Worm (Caenorhabditis elegans) whole organism, L2 larva: Measurements from ENCODE around the gene cav-2.
A peak's percentile ranks its signal among the peaks of the same experiment; 100 is the strongest.

ENCODE experiments used
- C34F6.9 ChIP-seq: fragments of 150-350 bp; optimal IDR thresholded peaks from 2 replicates; lab custom pipeline; 2014; ENCODE audit warnings: missing biosample characterization, missing genetic modification characterization
- F13H6.1 ChIP-seq: sonication (generic microtip); optimal IDR thresholded peaks from 2 replicates; lab custom pipeline; 2016; ENCODE audit warnings: missing genetic modification characterization, missing compliant biosample characterization
- Y55F3AM.14 ChIP-seq: fragments of 200-800 bp; sonication (Bioruptor generic); optimal IDR thresholded peaks from 2 replicates; lab custom pipeline; 2018; ENCODE audit warnings: mild to moderate bottlenecking, missing genetic modification characterization, missing compliant biosample characterization
- ZK546.5 ChIP-seq: sonication (generic microtip); optimal IDR thresholded peaks from 2 replicates; lab custom pipeline; 2017; ENCODE audit warnings: missing biosample characterization, missing genetic modification characterization
- alr-1 ChIP-seq: fragments of 150-350 bp; optimal IDR thresholded peaks from 2 replicates; lab custom pipeline; 2014; ENCODE audit warnings: missing biosample characterization, missing genetic modification characterization
- aly-2 ChIP-seq: fragments of 150-350 bp; optimal IDR thresholded peaks from 2 replicates; lab custom pipeline; 2014; ENCODE audit warnings: missing biosample characterization, missing genetic modification characterization
- ama-1 ChIP-seq: fragments of 150-350 bp; optimal IDR thresholded peaks from 2 replicates; lab custom pipeline; 2018; ENCODE audit warnings: inconsistent platforms
- blmp-1 ChIP-seq: sonication (generic microtip); optimal IDR thresholded peaks from 2 replicates; lab custom pipeline; 2017; ENCODE audit warnings: missing genetic modification characterization, mild to moderate bottlenecking, missing compliant biosample characterization, antibody characterized with exemption, moderate library complexity; ENCODE audit not compliant: insufficient read depth
- ceh-16 ChIP-seq: fragments of 150-350 bp; optimal IDR thresholded peaks from 2 replicates; lab custom pipeline; 2014; ENCODE audit warnings: missing biosample characterization, missing genetic modification characterization
- ceh-82 ChIP-seq: fragments of 150-350 bp; optimal IDR thresholded peaks from 2 replicates; lab custom pipeline; 2014; ENCODE audit warnings: missing biosample characterization, missing genetic modification characterization
- crh-2 ChIP-seq: sonication (generic microtip); optimal IDR thresholded peaks from 2 replicates; lab custom pipeline; 2017; ENCODE audit warnings: missing biosample characterization, missing genetic modification characterization
- dmd-4 ChIP-seq: sonication (generic microtip); optimal IDR thresholded peaks from 2 replicates; lab custom pipeline; 2017; ENCODE audit warnings: missing biosample characterization, missing genetic modification characterization
- elt-1 ChIP-seq: fragments of 150-350 bp; optimal IDR thresholded peaks from 2 replicates; lab custom pipeline; 2014; ENCODE audit warnings: missing biosample characterization, missing genetic modification characterization
- fos-1 ChIP-seq: fragments of 150-350 bp; optimal IDR thresholded peaks from 2 replicates; lab custom pipeline; 2014; ENCODE audit warnings: missing biosample characterization, missing genetic modification characterization
- gmeb-1 ChIP-seq: fragments of 150-350 bp; optimal IDR thresholded peaks from 2 replicates; lab custom pipeline; 2014; ENCODE audit warnings: missing biosample characterization, missing genetic modification characterization
- lin-39 ChIP-seq: fragments of 150-350 bp; optimal IDR thresholded peaks from 2 replicates; lab custom pipeline; 2014; ENCODE audit warnings: missing biosample characterization, missing genetic modification reagents, missing genetic modification characterization
- lsy-2 ChIP-seq, 2 experiments: fragments of 150-350 bp in 1 of 2; sonication (generic microtip) in 1 of 2; optimal IDR thresholded peaks; 2 replicates each; lab custom pipeline; 2014 to 2017; ENCODE audit warnings: missing biosample characterization in 2 of 2, missing genetic modification characterization in 2 of 2
- mab-5 ChIP-seq: fragments of 150-350 bp; optimal IDR thresholded peaks from 2 replicates; lab custom pipeline; 2014; ENCODE audit warnings: missing biosample characterization, missing genetic modification characterization
- mdl-1 ChIP-seq, 2 experiments: fragments of 150-350 bp in 1 of 2; sonication (generic microtip) in 1 of 2; optimal IDR thresholded peaks; 2 replicates each; lab custom pipeline; 2017; ENCODE audit warnings: missing biosample characterization in 2 of 2, missing genetic modification characterization in 2 of 2
- nhr-10 ChIP-seq: sonication (generic microtip); optimal IDR thresholded peaks from 2 replicates; lab custom pipeline; 2017; ENCODE audit warnings: missing biosample characterization, missing genetic modification characterization
- nhr-11 ChIP-seq: fragments of 150-350 bp; optimal IDR thresholded peaks from 2 replicates; lab custom pipeline; 2014; ENCODE audit warnings: missing biosample characterization, missing genetic modification characterization
- nhr-129 ChIP-seq: fragments of 150-350 bp; optimal IDR thresholded peaks from 2 replicates; lab custom pipeline; 2014; ENCODE audit warnings: missing biosample characterization, missing genetic modification characterization
- nhr-77 ChIP-seq: fragments of 150-350 bp; optimal IDR thresholded peaks from 2 replicates; lab custom pipeline; 2014; ENCODE audit warnings: missing biosample characterization, missing genetic modification characterization
- peb-1 ChIP-seq: fragments of 150-350 bp; optimal IDR thresholded peaks from 2 replicates; lab custom pipeline; 2014; ENCODE audit warnings: missing biosample characterization, missing genetic modification characterization
- sem-4 ChIP-seq: fragments of 150-350 bp; optimal IDR thresholded peaks from 2 replicates; lab custom pipeline; 2014; ENCODE audit warnings: missing biosample characterization, missing genetic modification reagents, missing genetic modification characterization
- snpc-4 ChIP-seq: fragments of 150-350 bp; optimal IDR thresholded peaks from 2 replicates; lab custom pipeline; 2014; ENCODE audit warnings: missing biosample characterization, missing genetic modification characterization
- unc-55 ChIP-seq: fragments of 150-350 bp; sonication (generic microtip); optimal IDR thresholded peaks from 3 replicates; lab custom pipeline; 2014; ENCODE audit warnings: missing biosample characterization, missing genetic modification reagents, missing genetic modification characterization
- unc-62 ChIP-seq: fragments of 150-350 bp; optimal IDR thresholded peaks from 2 replicates; lab custom pipeline; 2014; ENCODE audit warnings: missing biosample characterization, missing genetic modification reagents, missing genetic modification characterization
- zag-1 ChIP-seq: fragments of 150-350 bp; optimal IDR thresholded peaks from 2 replicates; lab custom pipeline; 2014; ENCODE audit warnings: missing biosample characterization, missing genetic modification characterization
- ztf-1 ChIP-seq: fragments of 200-800 bp; sonication (Bioruptor generic); conservative IDR thresholded peaks from 2 replicates; pipeline ENCODE4 v1.3.6; 2022; ENCODE audit warnings: missing genetic modification characterization, missing compliant biosample characterization
- ztf-4 ChIP-seq: fragments of 150-350 bp; optimal IDR thresholded peaks from 2 replicates; lab custom pipeline; 2014; ENCODE audit warnings: missing biosample characterization, missing genetic modification characterization

Gene cav-2

ce11 chrV:13511618-13512017 is 45.3 kb upstream of the cav-2 start, which contains the start of gene avr-15:
TSS of gene avr-15 (minus strand) at chrV:13511718.
- TF ChIP-seq Y55F3AM.14 (GFP tag; lab: Kevin White, UChicago) (no peak), fos-1 (tag; lab: Kevin White, UChicago) (no peak), nhr-11 (tag; lab: Kevin White, UChicago) (no peak), ceh-82 (tag; lab: Kevin White, UChicago) (no peak), ama-1 (no peak), ztf-1 (GFP tag; lab: Robert Waterston, UW) (no peak), zag-1 (tag; lab: Kevin White, UChicago) (no peak), ZK546.5 (tag; lab: Kevin White, UChicago) (no peak), C34F6.9 (tag; lab: Kevin White, UChicago) (no peak), peb-1 (no peak), F13H6.1 (no peak), blmp-1 (tag; lab: Kevin White, UChicago) (no peak), lsy-2 (tag; optimal IDR thresholded peaks at IDR 0.05; lab: Kevin White, UChicago) (no peak)
- TF ChIP-seq, all 48 proteins: peak for 0

- TF ChIP-seq mab-5 (tag; lab: Kevin White, UChicago) (no peak), mdl-1 (tag; optimal IDR thresholded peaks at IDR 0.05; lab: Kevin White, UChicago) (no peak), dmd-4 (tag; lab: Kevin White, UChicago) (no peak), elt-1 (tag; lab: Kevin White, UChicago) (no peak)
These were observed 44.4 kb upstream of the cav-2 start for ce11 chrV:13512515-13512914.

ce11 chrV:13515115-13515514 is 41.8 kb upstream of the cav-2 start, which contains the start of gene semi-1:
TSS of gene semi-1 (minus strand) at chrV:13515215.
- TF ChIP-seq mdl-1 (tag; optimal IDR thresholded peaks at IDR 0.05; lab: Kevin White, UChicago): no peak
- TF ChIP-seq nhr-11 (tag; lab: Kevin White, UChicago): no peak
- TF ChIP-seq snpc-4: no peak
- no peak for TF ChIP-seq crh-2 (tag; lab: Kevin White, UChicago)
- no peak for TF ChIP-seq dmd-4 (tag; lab: Kevin White, UChicago)
- TF ChIP-seq nhr-77 (tag; lab: Kevin White, UChicago): no peak
- TF ChIP-seq fos-1 (tag; lab: Kevin White, UChicago): no peak
- no peak for TF ChIP-seq F13H6.1
- TF ChIP-seq ama-1: no peak

ce11 chrV:13523194-13523593 is 33.7 kb upstream of the cav-2 start, which contains the start of gene R11G10.3:
TSS of gene R11G10.3 (plus strand) at chrV:13523494.
- TF ChIP-seq snpc-4 (no peak), unc-62 (GFP tag; lab: Kevin White, UChicago) (no peak), ztf-4 (tag; lab: Kevin White, UChicago) (no peak), dmd-4 (tag; lab: Kevin White, UChicago) (no peak), ceh-16 (tag; lab: Kevin White, UChicago) (no peak), nhr-10 (tag; lab: Kevin White, UChicago) (no peak), gmeb-1 (tag; lab: Kevin White, UChicago) (no peak), unc-55 (GFP tag; lab: Kevin White, UChicago) (no peak), aly-2 (no peak), alr-1 (no peak), sem-4 (tag; lab: Kevin White, UChicago) (no peak), ZK546.5 (tag; lab: Kevin White, UChicago) (no peak), fos-1 (tag; lab: Kevin White, UChicago) (no peak), lin-39 (no peak)

- TF ChIP-seq fos-1 (tag; lab: Kevin White, UChicago) (no peak), nhr-129 (tag; lab: Kevin White, UChicago) (peak; percentile 7)
- TF ChIP-seq, all 48 proteins: peak for 1
These were observed 27.7 kb upstream of the cav-2 start for ce11 chrV:13529165-13529564.

- TF ChIP-seq fos-1 (tag; lab: Kevin White, UChicago) (peak; percentile 93), sem-4 (tag; lab: Kevin White, UChicago) (no peak)
These were observed 26.2 kb upstream of the cav-2 start, which contains the start of gene ttr-44 for ce11 chrV:13530698-13531097. TSS of gene ttr-44 (minus strand) at chrV:13530744.
